Worm (Caenorhabditis elegans) whole organism, L1 larva: ENCODE measurements around the gene C04F5.8.

Experiments
- C04F5.9 ChIP-seq: sonication (generic microtip); optimal IDR thresholded peaks from 2 replicates; lab custom pipeline; 2016; ENCODE audit warnings: missing genetic modification characterization, missing compliant biosample characterization
- C16A3.4 ChIP-seq: fragments of 150-350 bp; optimal IDR thresholded peaks from 2 replicates; lab custom pipeline; 2014; ENCODE audit warnings: missing biosample characterization, missing genetic modification characterization
- aha-1 ChIP-seq: fragments of 150-350 bp; optimal IDR thresholded peaks from 2 replicates; lab custom pipeline; 2014; ENCODE audit warnings: missing biosample characterization, missing genetic modification characterization
- alr-1 ChIP-seq: fragments of 200-800 bp; sonication (Bioruptor generic); optimal IDR thresholded peaks from 2 replicates; lab custom pipeline; 2018; ENCODE audit warnings: borderline replicate concordance, mild to moderate bottlenecking, missing genetic modification characterization, missing compliant biosample characterization
- aly-2 ChIP-seq: fragments of 150-350 bp; optimal IDR thresholded peaks from 2 replicates; lab custom pipeline; 2014; ENCODE audit warnings: missing biosample characterization, missing genetic modification characterization
- ama-1 ChIP-seq: fragments of 150-350 bp; optimal IDR thresholded peaks from 2 replicates; lab custom pipeline; 2014
- blmp-1 ChIP-seq: fragments of 150-350 bp; optimal IDR thresholded peaks from 2 replicates; lab custom pipeline; 2014; ENCODE audit warnings: missing biosample characterization, missing genetic modification characterization
- ceh-8 ChIP-seq: fragments of 200-800 bp; sonication (Bioruptor generic); optimal IDR thresholded peaks from 2 replicates; lab custom pipeline; 2018; ENCODE audit warnings: mild to moderate bottlenecking, missing genetic modification characterization, moderate library complexity, missing compliant biosample characterization
- ceh-88 ChIP-seq: fragments of 200-800 bp; sonication (Bioruptor generic); IDR thresholded peaks from 2 replicates; pipeline ENCODE4 v1.3.6; 2022; ENCODE audit warnings: missing genetic modification characterization, missing compliant biosample characterization
- ceh-90 ChIP-seq: sonication (generic microtip); optimal IDR thresholded peaks from 2 replicates; lab custom pipeline; 2016; ENCODE audit warnings: missing genetic modification characterization, missing compliant biosample characterization
- ces-1 ChIP-seq: fragments of 150-350 bp; optimal IDR thresholded peaks from 2 replicates; lab custom pipeline; 2014; ENCODE audit warnings: missing biosample characterization, missing genetic modification reagents, missing genetic modification characterization
- dpl-1 ChIP-seq, 3 experiments: fragments of 150-350 bp in 2 of 3; sonication (generic microtip) in 1 of 3; optimal IDR thresholded peaks; 2 replicates each; lab custom pipeline; 2014 to 2017; ENCODE audit warnings: missing biosample characterization in 3 of 3, missing genetic modification characterization in 3 of 3, missing genetic modification reagents in 3 of 3
- dsc-1 ChIP-seq: sonication (generic microtip); optimal IDR thresholded peaks from 2 replicates; lab custom pipeline; 2016; ENCODE audit warnings: mild to moderate bottlenecking, missing genetic modification characterization, missing compliant biosample characterization
- efl-1 ChIP-seq, 4 experiments: fragments of 150-350 bp; optimal IDR thresholded peaks in 3 of 4; peaks in 1 of 4; 1 replicate in 1 of 4; 2 replicates in 3 of 4; lab custom pipeline; 2014; ENCODE audit warnings: missing biosample characterization in 2 of 4, missing genetic modification characterization in 2 of 4, missing genetic modification reagents in 2 of 4
- efl-3 ChIP-seq: fragments of 200-800 bp; sonication (Bioruptor generic); optimal IDR thresholded peaks from 2 replicates; lab custom pipeline; 2018; ENCODE audit warnings: mild to moderate bottlenecking, missing genetic modification characterization, missing compliant biosample characterization
- egl-27 ChIP-seq, 2 experiments: fragments of 150-350 bp in 1 of 2; sonication (generic microtip); optimal IDR thresholded peaks; 3 replicates each; lab custom pipeline; 2017 to 2018; ENCODE audit warnings: missing biosample characterization in 2 of 2, missing genetic modification characterization in 2 of 2, missing genetic modification reagents in 2 of 2
- elt-2 ChIP-seq: sonication (generic microtip); optimal IDR thresholded peaks from 2 replicates; lab custom pipeline; 2016; ENCODE audit warnings: missing genetic modification characterization, mild to moderate bottlenecking, inconsistent platforms, missing compliant biosample characterization, missing genetic modification reagents
- fkh-10 ChIP-seq: sonication (generic microtip); optimal IDR thresholded peaks from 2 replicates; lab custom pipeline; 2017; ENCODE audit warnings: missing biosample characterization, missing genetic modification reagents, missing genetic modification characterization
- fkh-8 ChIP-seq: sonication (generic microtip); optimal IDR thresholded peaks from 2 replicates; lab custom pipeline; 2016; ENCODE audit warnings: mild to moderate bottlenecking, missing genetic modification characterization, missing compliant biosample characterization
- grh-1 ChIP-seq: fragments of 200-800 bp; sonication (Bioruptor generic); IDR thresholded peaks from 2 replicates; pipeline ENCODE4 v1.3.6; 2022; ENCODE audit warnings: missing genetic modification reagents, missing genetic modification characterization, missing compliant biosample characterization
- irx-1 ChIP-seq: sonication (generic microtip); optimal IDR thresholded peaks from 2 replicates; lab custom pipeline; 2016; ENCODE audit warnings: missing genetic modification characterization, missing compliant biosample characterization
- isw-1 ChIP-seq: fragments of 200-800 bp; sonication (Bioruptor generic); IDR thresholded peaks from 2 replicates; pipeline ENCODE4 v1.3.6; 2022; ENCODE audit warnings: missing genetic modification characterization, missing compliant biosample characterization
- jun-1 ChIP-seq: fragments of 150-350 bp; optimal IDR thresholded peaks from 2 replicates; lab custom pipeline; 2014; ENCODE audit warnings: missing biosample characterization, missing genetic modification reagents, missing genetic modification characterization
- lin-15B ChIP-seq: fragments of 150-350 bp; sonication (generic microtip); optimal IDR thresholded peaks from 3 replicates; lab custom pipeline; 2014; ENCODE audit warnings: missing biosample characterization, missing genetic modification characterization
- lin-35 ChIP-seq, 2 experiments: fragments of 150-350 bp; optimal IDR thresholded peaks; 2 replicates each; lab custom pipeline; 2014; ENCODE audit warnings: missing biosample characterization in 2 of 2, missing genetic modification characterization in 2 of 2, missing genetic modification reagents in 2 of 2
- lir-3 ChIP-seq: sonication (generic microtip); optimal IDR thresholded peaks from 2 replicates; lab custom pipeline; 2016; ENCODE audit warnings: mild to moderate bottlenecking, missing genetic modification characterization, moderate library complexity, missing compliant biosample characterization; ENCODE audit not compliant: poor library complexity
- lsy-2 ChIP-seq, 2 experiments: fragments of 150-350 bp; optimal IDR thresholded peaks; 2 replicates each; lab custom pipeline; 2014; ENCODE audit warnings: missing biosample characterization in 2 of 2, missing genetic modification characterization in 2 of 2
- mab-9 ChIP-seq: fragments of 200-800 bp; sonication (Bioruptor generic); IDR thresholded peaks from 2 replicates; pipeline ENCODE4 v1.3.6; 2022; ENCODE audit warnings: missing genetic modification reagents, missing genetic modification characterization, missing compliant biosample characterization
- mdl-1 ChIP-seq, 2 experiments: fragments of 150-350 bp; optimal IDR thresholded peaks; 2 replicates each; lab custom pipeline; 2014 to 2017; ENCODE audit warnings: missing biosample characterization in 2 of 2, missing genetic modification characterization in 2 of 2, inconsistent platforms in 1 of 2
- mef-2 ChIP-seq: fragments of 150-350 bp; optimal IDR thresholded peaks from 2 replicates; lab custom pipeline; 2014; ENCODE audit warnings: missing biosample characterization, missing genetic modification characterization
- mep-1 ChIP-seq: fragments of 150-350 bp; optimal IDR thresholded peaks from 2 replicates; lab custom pipeline; 2014; ENCODE audit warnings: missing biosample characterization, missing genetic modification characterization
- nhr-12 ChIP-seq: sonication (generic microtip); optimal IDR thresholded peaks from 2 replicates; lab custom pipeline; 2017; ENCODE audit warnings: missing biosample characterization, missing genetic modification characterization
- nhr-20 ChIP-seq: sonication (generic microtip); optimal IDR thresholded peaks from 2 replicates; lab custom pipeline; 2016; ENCODE audit warnings: mild to moderate bottlenecking, missing genetic modification characterization, missing compliant biosample characterization
- nhr-28 ChIP-seq: fragments of 150-350 bp; optimal IDR thresholded peaks from 2 replicates; lab custom pipeline; 2014; ENCODE audit warnings: missing biosample characterization, missing genetic modification characterization
- nhr-71 ChIP-seq: sonication (generic microtip); optimal IDR thresholded peaks from 2 replicates; lab custom pipeline; 2016; ENCODE audit warnings: mild to moderate bottlenecking, missing genetic modification characterization, moderate library complexity, missing compliant biosample characterization
- nhr-76 ChIP-seq: sonication (generic microtip); optimal IDR thresholded peaks from 2 replicates; lab custom pipeline; 2017; ENCODE audit warnings: missing biosample characterization, missing genetic modification characterization
- nhr-77 ChIP-seq: fragments of 150-350 bp; optimal IDR thresholded peaks from 2 replicates; lab custom pipeline; 2014; ENCODE audit warnings: missing biosample characterization, missing genetic modification characterization
- nhr-85 ChIP-seq: sonication (generic microtip); peaks from one replicate; lab custom pipeline; 2016; ENCODE audit warnings: missing genetic modification characterization, inconsistent platforms, missing compliant biosample characterization
- nhr-90 ChIP-seq: sonication (generic microtip); optimal IDR thresholded peaks from 2 replicates; lab custom pipeline; 2016; ENCODE audit warnings: mild to moderate bottlenecking, missing genetic modification characterization, missing compliant biosample characterization; ENCODE audit not compliant: poor library complexity
- pax-3 ChIP-seq: fragments of 200-800 bp; sonication (Bioruptor generic); optimal IDR thresholded peaks from 2 replicates; lab custom pipeline; 2018; ENCODE audit warnings: mild to moderate bottlenecking, missing genetic modification characterization, moderate library complexity, missing compliant biosample characterization
- pqm-1 ChIP-seq: sonication (generic microtip); optimal IDR thresholded peaks from 3 replicates; lab custom pipeline; 2017; ENCODE audit warnings: missing biosample characterization, missing genetic modification characterization
- rnt-1 ChIP-seq: sonication (generic microtip); optimal IDR thresholded peaks from 2 replicates; lab custom pipeline; 2016; ENCODE audit warnings: mild to moderate bottlenecking, missing genetic modification characterization, moderate library complexity, missing compliant biosample characterization
- skn-1 ChIP-seq: fragments of 150-350 bp; optimal IDR thresholded peaks from 2 replicates; lab custom pipeline; 2014; ENCODE audit warnings: missing biosample characterization, missing genetic modification characterization
- snpc-4 ChIP-seq: fragments of 150-350 bp; optimal IDR thresholded peaks from 2 replicates; lab custom pipeline; 2014; ENCODE audit warnings: missing biosample characterization, missing genetic modification characterization
- snu-23 ChIP-seq: sonication (generic microtip); optimal IDR thresholded peaks from 2 replicates; lab custom pipeline; 2016; ENCODE audit warnings: missing genetic modification characterization, missing compliant biosample characterization
- sptf-1 ChIP-seq: fragments of 150-350 bp; optimal IDR thresholded peaks from 2 replicates; lab custom pipeline; 2014; ENCODE audit warnings: missing biosample characterization, missing genetic modification characterization
- sup-37 ChIP-seq: fragments of 200-800 bp; sonication (Bioruptor generic); optimal IDR thresholded peaks from 2 replicates; lab custom pipeline; 2018; ENCODE audit warnings: mild to moderate bottlenecking, missing genetic modification characterization, missing compliant biosample characterization
- tbx-2 ChIP-seq: sonication (generic microtip); optimal IDR thresholded peaks from 2 replicates; lab custom pipeline; 2016; ENCODE audit warnings: missing genetic modification characterization, missing compliant biosample characterization
- unc-130 ChIP-seq: fragments of 150-350 bp; optimal IDR thresholded peaks from 2 replicates; lab custom pipeline; 2017; ENCODE audit warnings: missing biosample characterization, missing genetic modification characterization, inconsistent platforms
- unc-86 ChIP-seq: sonication (generic microtip); optimal IDR thresholded peaks from 2 replicates; lab custom pipeline; 2016; ENCODE audit warnings: missing genetic modification characterization, missing compliant biosample characterization
- vab-15 ChIP-seq: sonication (generic microtip); optimal IDR thresholded peaks from 2 replicates; lab custom pipeline; 2017; ENCODE audit warnings: missing genotype, mild to moderate bottlenecking, missing genetic modification characterization, missing compliant biosample characterization
- xbp-1 ChIP-seq: sonication (generic microtip); optimal IDR thresholded peaks from 2 replicates; lab custom pipeline; 2016; ENCODE audit warnings: missing genetic modification characterization, missing compliant biosample characterization
- ztf-4 ChIP-seq: fragments of 150-350 bp; optimal IDR thresholded peaks from 2 replicates; lab custom pipeline; 2014; ENCODE audit warnings: missing biosample characterization, missing genetic modification characterization

C04F5.8 gene

ce11 chrV:5064761-5065421 is 48.7 kb downstream of the C04F5.8 start, which contains the start of gene mlk-1:
Gene mlk-1, minus strand, starts transcription at chrV:5064811.
- peak; percentile 57 for TF ChIP-seq nhr-71 (tag; lab: Kevin White, UChicago)
- TF ChIP-seq dpl-1 (GFP tag; optimal IDR thresholded peaks at IDR 0.05; lab: Kevin White, UChicago): peak in 2 of 3 experiments; percentile 6 to 36
- TF ChIP-seq mab-9 (GFP tag; lab: Robert Waterston, UW): no peak
- TF ChIP-seq rnt-1: peak; percentile 6
- no peak for TF ChIP-seq ceh-88 (GFP tag; lab: Robert Waterston, UW)
- TF ChIP-seq C04F5.9 (tag; lab: Kevin White, UChicago): no peak
- no peak for TF ChIP-seq ztf-4
- peak; percentile 21 to 26 for TF ChIP-seq lin-35 (GFP tag; optimal IDR thresholded peaks at IDR 0.05; lab: Kevin White, UChicago)
- TF ChIP-seq ama-1 (lab: Kevin White, UChicago): peak; percentile 16
- TF ChIP-seq nhr-12 (tag; lab: Kevin White, UChicago): no peak
- no peak for TF ChIP-seq nhr-28 (tag; lab: Kevin White, UChicago)
- TF ChIP-seq nhr-77 (tag; lab: Kevin White, UChicago): peak; percentile 53
- peak; percentile 44 for TF ChIP-seq nhr-20 (tag; lab: Kevin White, UChicago)
- peak; percentile 80 for TF ChIP-seq blmp-1 (tag; lab: Kevin White, UChicago)
- peak; percentile 18 for TF ChIP-seq unc-130 (tag; lab: Kevin White, UChicago)
- peak; percentile 15 for TF ChIP-seq dsc-1 (tag; lab: Kevin White, UChicago)
- TF ChIP-seq elt-2 (tag; lab: Kevin White, UChicago): peak; percentile 48
- TF ChIP-seq irx-1 (tag; lab: Kevin White, UChicago): no peak
- TF ChIP-seq grh-1 (GFP tag; lab: Robert Waterston, UW): no peak
- TF ChIP-seq nhr-85 (tag; lab: Kevin White, UChicago): peak; percentile 51
- no peak for TF ChIP-seq efl-3
- peak; percentile 24 for TF ChIP-seq ceh-8 (GFP tag; lab: Kevin White, UChicago)
- no peak for TF ChIP-seq alr-1 (tag; lab: Kevin White, UChicago)
- no peak for TF ChIP-seq aha-1 (tag; lab: Kevin White, UChicago)
- TF ChIP-seq ces-1 (GFP tag; lab: Kevin White, UChicago): no peak
- no peak for TF ChIP-seq ceh-90
- TF ChIP-seq xbp-1 (tag; lab: Kevin White, UChicago): peak; percentile 10
- TF ChIP-seq snu-23 (GFP tag; lab: Kevin White, UChicago): peak; percentile 73
- peak; percentile 58 for TF ChIP-seq tbx-2 (tag; lab: Kevin White, UChicago)
- peak; percentile 39 to 75 for TF ChIP-seq lsy-2 (tag; optimal IDR thresholded peaks at IDR 0.05; lab: Kevin White, UChicago)
- no peak for TF ChIP-seq mep-1 (tag; lab: Kevin White, UChicago)
- peak; percentile 36 for TF ChIP-seq jun-1
- peak; percentile 24 for TF ChIP-seq mef-2
- TF ChIP-seq pqm-1: no peak
- no peak for TF ChIP-seq pax-3 (tag; lab: Kevin White, UChicago)
- no peak for TF ChIP-seq aly-2 (tag; lab: Kevin White, UChicago)
- TF ChIP-seq skn-1 (tag; lab: Kevin White, UChicago): no peak
- no peak for TF ChIP-seq nhr-76 (tag; lab: Kevin White, UChicago)
- peak; percentile 73 for TF ChIP-seq fkh-10
- TF ChIP-seq snpc-4 (tag; lab: Kevin White, UChicago): peak; percentile 38
- TF ChIP-seq mdl-1 (tag; optimal IDR thresholded peaks at IDR 0.05; lab: Kevin White, UChicago): no peak
- TF ChIP-seq sup-37 (GFP tag; lab: Kevin White, UChicago): no peak
- no peak for TF ChIP-seq lin-15B (tag; lab: Kevin White, UChicago)
- peak; percentile 50 for TF ChIP-seq C16A3.4 (tag; lab: Kevin White, UChicago)
- TF ChIP-seq efl-1 (optimal IDR thresholded peaks at IDR 0.05; lab: Kevin White, UChicago): peak; percentile 56 to 68
- TF ChIP-seq efl-1 (GFP tag; optimal IDR thresholded peaks at IDR 0.05 in 1 of 2; lab: Kevin White, UChicago): peak; percentile 37 to 90
- no peak for TF ChIP-seq egl-27 (tag; optimal IDR thresholded peaks at IDR 0.05; lab: Kevin White, UChicago)
- TF ChIP-seq nhr-90 (tag; lab: Kevin White, UChicago): no peak
- TF ChIP-seq fkh-8 (tag; lab: Kevin White, UChicago): peak; percentile 79
- TF ChIP-seq unc-86 (tag; lab: Kevin White, UChicago): peak; percentile 65
- TF ChIP-seq vab-15 (tag; lab: Kevin White, UChicago): no peak
- peak; percentile 36 for TF ChIP-seq isw-1 (GFP tag; lab: Robert Waterston, UW)
- peak; percentile 19 for TF ChIP-seq lir-3
- TF ChIP-seq sptf-1 (tag; lab: Kevin White, UChicago): no peak
